Fruit fly (Drosophila melanogaster) whole organism, wandering third instar larva: ENCODE data around the gene CG31220.

Experiments used
- Abd-B ChIP-seq: fragments of >200 bp; optimal IDR thresholded peaks from 2 replicates; lab custom pipeline; 2017; ENCODE audit warnings: missing biosample characterization, missing genetic modification characterization
- CG32264 ChIP-seq: fragments of 200-800 bp; sonication (Bioruptor generic); optimal IDR thresholded peaks from 2 replicates; lab custom pipeline; 2016; ENCODE audit warnings: missing biosample characterization, missing genetic modification characterization
- CG9705 ChIP-seq: fragments of 200-800 bp; sonication (Bioruptor generic); optimal IDR thresholded peaks from 2 replicates; lab custom pipeline; 2018; ENCODE audit warnings: missing biosample characterization, mild to moderate bottlenecking, missing genetic modification characterization
- CrebA ChIP-seq: fragments of 200-800 bp; sonication (Bioruptor generic); optimal IDR thresholded peaks from 2 replicates; lab custom pipeline; 2016; ENCODE audit warnings: missing biosample characterization, mild to moderate bottlenecking, missing genetic modification characterization, borderline replicate concordance
- Dfd ChIP-seq: fragments of >200 bp; optimal IDR thresholded peaks from 2 replicates; lab custom pipeline; 2017; ENCODE audit warnings: missing biosample characterization, missing genetic modification characterization
- Dif ChIP-seq: fragments of 200-275, 200-300 bp; sonication (Bioruptor generic); optimal IDR thresholded peaks from 2 replicates; lab custom pipeline; 2018; ENCODE audit warnings: missing biosample characterization, missing genetic modification characterization; ENCODE audit not compliant: partially characterized antibody
- GATAd ChIP-seq: sonication (Bioruptor generic); optimal IDR thresholded peaks from 2 replicates; lab custom pipeline; 2016; ENCODE audit warnings: missing biosample characterization, missing genetic modification characterization
- HLH106 ChIP-seq: fragments of 200-800 bp; optimal IDR thresholded peaks from 3 replicates; lab custom pipeline; 2019; ENCODE audit warnings: missing biosample characterization, mild to moderate bottlenecking, missing genetic modification characterization, moderate library complexity
- Hnf4 ChIP-seq: fragments of 200-800 bp; sonication (Bioruptor generic); optimal IDR thresholded peaks from 2 replicates; lab custom pipeline; 2016; ENCODE audit warnings: missing biosample characterization, mild to moderate bottlenecking, missing genetic modification characterization
- Hr78 ChIP-seq: fragments of >200 bp; optimal IDR thresholded peaks from 2 replicates; lab custom pipeline; 2017; ENCODE audit warnings: missing biosample characterization, missing genetic modification characterization
- Hr83 ChIP-seq: fragments of 200-300 bp; sonication (Bioruptor generic); optimal IDR thresholded peaks from 2 replicates; lab custom pipeline; 2016; ENCODE audit warnings: missing biosample characterization, mild to moderate bottlenecking, missing genetic modification characterization, moderate library complexity; ENCODE audit not compliant: poor library complexity, severe bottlenecking
- Jra ChIP-seq: sonication (Bioruptor generic); optimal IDR thresholded peaks from 2 replicates; lab custom pipeline; 2016; ENCODE audit warnings: missing biosample characterization, missing genetic modification characterization
- Mio ChIP-seq: sonication (Bioruptor generic); optimal IDR thresholded peaks from 2 replicates; lab custom pipeline; 2016; ENCODE audit warnings: missing biosample characterization, missing genetic modification characterization
- Myc ChIP-seq: fragments of >200 bp; optimal IDR thresholded peaks from 2 replicates; lab custom pipeline; 2017
- N ChIP-seq: fragments of >200 bp; optimal IDR thresholded peaks from 2 replicates; lab custom pipeline; 2018; ENCODE audit warnings: missing biosample characterization, missing external identifiers, missing genetic modification characterization
- OdsH ChIP-seq: fragments of 200-800 bp; sonication (Bioruptor generic); optimal IDR thresholded peaks from 2 replicates; lab custom pipeline; 2016; ENCODE audit warnings: missing biosample characterization, mild to moderate bottlenecking, missing genetic modification characterization
- Rel ChIP-seq, 2 experiments: fragments of 200-800 bp; sonication (Bioruptor generic) in 1 of 2; optimal IDR thresholded peaks; 2 replicates in 1 of 2; 3 replicates in 1 of 2; lab custom pipeline; 2016 to 2019; ENCODE audit warnings: mild to moderate bottlenecking in 2 of 2, missing biosample characterization in 2 of 2, missing genetic modification characterization in 2 of 2, moderate library complexity in 1 of 2
- Sp1 ChIP-seq: fragments of 200-800 bp; sonication (Bioruptor generic); optimal IDR thresholded peaks from 3 replicates; lab custom pipeline; 2019; ENCODE audit warnings: missing biosample characterization, mild to moderate bottlenecking, missing genetic modification characterization, moderate library complexity
- Vsx2 ChIP-seq: fragments of 200-300, 225-300 bp; sonication (Bioruptor generic); optimal IDR thresholded peaks from 2 replicates; lab custom pipeline; 2018; ENCODE audit warnings: missing biosample characterization, missing genetic modification characterization; ENCODE audit not compliant: partially characterized antibody
- br ChIP-seq: fragments of 200-800 bp; sonication (Bioruptor generic); optimal IDR thresholded peaks from 2 replicates; lab custom pipeline; 2016; ENCODE audit warnings: missing biosample characterization, missing genetic modification characterization
- brk ChIP-seq: fragments of 200-800 bp; sonication (Bioruptor generic); optimal IDR thresholded peaks from 2 replicates; lab custom pipeline; 2016; ENCODE audit warnings: missing biosample characterization, mild to moderate bottlenecking, missing genetic modification characterization
- dl ChIP-seq, 2 experiments: fragments of 175-275, 200-275 bp in 1 of 2; fragments of 200-275 bp in 1 of 2; sonication (Bioruptor generic); optimal IDR thresholded peaks; lab custom pipeline; 2018; ENCODE audit warnings: mild to moderate bottlenecking in 2 of 2, missing biosample characterization in 2 of 2, missing genetic modification characterization in 2 of 2, moderate library complexity in 2 of 2; ENCODE audit not compliant: partially characterized antibody in 2 of 2, insufficient read depth in 1 of 2
- dmrt93B ChIP-seq: fragments of 200-800 bp; sonication (Bioruptor generic); optimal IDR thresholded peaks from 2 replicates; lab custom pipeline; 2018; ENCODE audit warnings: missing biosample characterization, mild to moderate bottlenecking, missing genetic modification characterization
- dsf ChIP-seq: sonication (Bioruptor generic); optimal IDR thresholded peaks from 2 replicates; lab custom pipeline; 2016; ENCODE audit warnings: missing biosample characterization, missing genetic modification characterization, borderline replicate concordance
- ey ChIP-seq: fragments of 200-800 bp; sonication (Bioruptor generic); optimal IDR thresholded peaks from 2 replicates; lab custom pipeline; 2016; ENCODE audit warnings: missing biosample characterization, missing genetic modification characterization
- foxo ChIP-seq, 2 experiments: fragments of 200-800 bp; sonication (Bioruptor generic); optimal IDR thresholded peaks; 2 replicates in 1 of 2; 3 replicates in 1 of 2; lab custom pipeline; 2016 to 2017; ENCODE audit warnings: missing biosample characterization in 2 of 2, missing genetic modification characterization in 2 of 2
- fru ChIP-seq: fragments of 200-800 bp; sonication (Bioruptor generic); optimal IDR thresholded peaks from 3 replicates; lab custom pipeline; 2016; ENCODE audit warnings: missing biosample characterization, mild to moderate bottlenecking, missing genetic modification characterization
- h ChIP-seq: fragments of 200-800 bp; sonication (Bioruptor generic); optimal IDR thresholded peaks from 3 replicates; lab custom pipeline; 2016; ENCODE audit warnings: missing biosample characterization, mild to moderate bottlenecking, missing genetic modification characterization
- jim ChIP-seq: fragments of 175-275, 200-325 bp; sonication (Bioruptor generic); optimal IDR thresholded peaks from 2 replicates; lab custom pipeline; 2016; ENCODE audit warnings: missing biosample characterization, mild to moderate bottlenecking, missing genetic modification characterization
- lola ChIP-seq: fragments of >200 bp; optimal IDR thresholded peaks from 2 replicates; lab custom pipeline; 2017; ENCODE audit warnings: missing biosample characterization, missing genetic modification characterization
- pan ChIP-seq: fragments of >200 bp; optimal IDR thresholded peaks from 2 replicates; lab custom pipeline; 2017
- psq ChIP-seq: fragments of 200-800 bp; sonication (Bioruptor generic); optimal IDR thresholded peaks from 3 replicates; lab custom pipeline; 2017; ENCODE audit warnings: missing biosample characterization, mild to moderate bottlenecking, missing genetic modification characterization, moderate library complexity
- rgr ChIP-seq: fragments of 200-800 bp; sonication (Bioruptor generic); optimal IDR thresholded peaks from 3 replicates; lab custom pipeline; 2016; ENCODE audit warnings: missing biosample characterization, mild to moderate bottlenecking, missing genetic modification characterization
- sage ChIP-seq: fragments of 200-800 bp; sonication (Bioruptor generic); optimal IDR thresholded peaks from 2 replicates; lab custom pipeline; 2016; ENCODE audit warnings: missing biosample characterization, mild to moderate bottlenecking, missing genetic modification characterization
- sv ChIP-seq: fragments of 200-800 bp; sonication (Bioruptor generic); optimal IDR thresholded peaks from 3 replicates; lab custom pipeline; 2016; ENCODE audit warnings: missing biosample characterization, missing genetic modification characterization
- tai ChIP-seq: sonication (Bioruptor generic); optimal IDR thresholded peaks from 2 replicates; lab custom pipeline; 2016; ENCODE audit warnings: missing biosample characterization, missing genetic modification characterization
- usp ChIP-seq: fragments of >200 bp; optimal IDR thresholded peaks from 2 replicates; lab custom pipeline; 2017; ENCODE audit warnings: missing biosample characterization, missing genetic modification characterization
- woc ChIP-seq: sonication (Bioruptor generic); optimal IDR thresholded peaks from 2 replicates; lab custom pipeline; 2016; ENCODE audit warnings: missing biosample characterization, mild to moderate bottlenecking, missing genetic modification characterization

Gene CG31220

DNA sequence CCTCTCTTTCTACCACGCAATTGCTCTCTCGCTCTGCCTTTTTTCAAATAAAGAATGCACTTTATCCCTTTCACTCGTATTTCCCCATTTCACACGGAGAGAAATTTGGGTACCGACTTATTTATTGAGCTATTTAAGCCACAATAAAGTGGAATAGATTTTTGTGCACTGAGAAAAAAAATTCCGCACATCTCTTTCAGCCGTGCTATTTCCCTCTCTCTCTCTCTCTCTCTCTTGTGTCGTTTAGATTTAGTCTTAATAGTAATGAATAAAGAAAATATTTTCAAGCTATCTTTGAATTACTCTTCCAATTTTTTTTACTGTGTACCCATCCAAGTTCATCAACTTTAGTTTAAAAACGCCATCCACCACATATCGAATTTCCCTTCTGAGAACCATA, 24.7 kb upstream of the CG31220 start:
- TF ChIP-seq usp (GFP tag; lab: Kevin White, UChicago) (no peak), psq (GFP tag; lab: Kevin White, UChicago) (peak; percentile 14), OdsH (GFP tag; lab: Kevin White, UChicago) (peak; percentile 26), br (GFP tag; lab: Kevin White, UChicago) (peak; percentile 35), sv (GFP tag; lab: Kevin White, UChicago) (no peak), CG9705 (no peak), dl (GFP tag; optimal IDR thresholded peaks at IDR 0.05; lab: Kevin White, UChicago; ENCODE audit: insufficient read depth in 1 of 2, partially characterized antibody in 2 of 2) (no peak), Hr83 (GFP tag; lab: Kevin White, UChicago) (no peak), Dfd (GFP tag; lab: Kevin White, UChicago) (no peak), Hnf4 (GFP tag; lab: Kevin White, UChicago) (no peak), HLH106 (peak; percentile 50), Abd-B (GFP tag; lab: Kevin White, UChicago) (no peak), Rel (GFP tag; optimal IDR thresholded peaks at IDR 0.05; lab: Kevin White, UChicago) (no peak), Rel (tag; optimal IDR thresholded peaks at IDR 0.05; lab: Kevin White, UChicago) (no peak), Vsx2 (no peak), rgr (peak; percentile 41), lola (GFP tag; lab: Kevin White, UChicago) (no peak), dmrt93B (GFP tag; lab: Kevin White, UChicago) (no peak), CrebA (GFP tag; lab: Kevin White, UChicago) (no peak), foxo (GFP tag; optimal IDR thresholded peaks at IDR 0.05; lab: Kevin White, UChicago) (peak in 1 of 2 experiments; percentile 60), pan (no peak), dsf (no peak), Jra (GFP tag; lab: Kevin White, UChicago) (no peak), Mio (GFP tag; lab: Kevin White, UChicago) (no peak), ey (GFP tag; lab: Kevin White, UChicago) (peak; percentile 34), Hr78 (GFP tag; lab: Kevin White, UChicago) (no peak), Myc (lab: Kevin White, UChicago) (no peak), sage (GFP tag; lab: Kevin White, UChicago) (peak; percentile 40), woc (GFP tag; lab: Kevin White, UChicago) (no peak), N (GFP tag; lab: Kevin White, UChicago) (no peak), Sp1 (GFP tag; lab: Kevin White, UChicago) (peak; percentile 36), jim (no peak), h (peak; percentile 37), Dif (GFP tag; lab: Kevin White, UChicago) (no peak), CG32264 (GFP tag; lab: Kevin White, UChicago) (peak; percentile 4), GATAd (no peak), tai (GFP tag; lab: Kevin White, UChicago) (no peak), fru (peak; percentile 48), brk (no peak)

- peak; percentile 19 for TF ChIP-seq Dif (GFP tag; lab: Kevin White, UChicago)
- no peak for TF ChIP-seq tai (GFP tag; lab: Kevin White, UChicago)
- TF ChIP-seq fru: no peak
These were observed 23.8 kb upstream of the CG31220 start for dm6 chr3R:19624482-19624881.
